Fruit fly (Drosophila melanogaster): ENCODE data around the gene CG33303.

CG33303 gene

dm6 chr2L:10366525-10366924 lies 9.0 kb downstream of the CG33303 start, which contains the start of gene CG5056 (continued):
- peak; percentile 10; the same call in 1 of the 2 replicates for TF ChIP-seq amos (GFP tag; IDR thresholded peaks at IDR 0.05; ENCODE audit: partially characterized antibody)
- TF ChIP-seq CG13624 (GFP tag; optimal IDR thresholded peaks at IDR 0.05) = no peak
- TF ChIP-seq pros (GFP tag; optimal IDR thresholded peaks at IDR 0.05) = no peak
- no peak for TF ChIP-seq CG15269 (tag; optimal IDR thresholded peaks at IDR 0.05)
- peak; percentile 78 for TF ChIP-seq YL-1 (GFP tag; optimal IDR thresholded peaks at IDR 0.05)
- no peak for TF ChIP-seq CG11696 (GFP tag; IDR thresholded peaks at IDR 0.05)
- peak; percentile 37 for TF ChIP-seq sug (tag; optimal IDR thresholded peaks at IDR 0.05)
- no peak for TF ChIP-seq prd (optimal IDR thresholded peaks at IDR 0.05)
- TF ChIP-seq prd (GFP tag; IDR thresholded peaks at IDR 0.05) = no peak; the same call in 2 of the 3 replicates
- TF ChIP-seq CG8924 (tag; optimal IDR thresholded peaks at IDR 0.05) = peak; percentile 59
- no peak for TF ChIP-seq org-1 (GFP tag; optimal IDR thresholded peaks at IDR 0.05)
- TF ChIP-seq CG1024 (GFP tag; IDR thresholded peaks at IDR 0.05) = peak; percentile 93
- no peak for TF ChIP-seq CoRest (tag; optimal IDR thresholded peaks at IDR 0.05)
- TF ChIP-seq crol (GFP tag; IDR thresholded peaks at IDR 0.05) = no peak

DNA sequence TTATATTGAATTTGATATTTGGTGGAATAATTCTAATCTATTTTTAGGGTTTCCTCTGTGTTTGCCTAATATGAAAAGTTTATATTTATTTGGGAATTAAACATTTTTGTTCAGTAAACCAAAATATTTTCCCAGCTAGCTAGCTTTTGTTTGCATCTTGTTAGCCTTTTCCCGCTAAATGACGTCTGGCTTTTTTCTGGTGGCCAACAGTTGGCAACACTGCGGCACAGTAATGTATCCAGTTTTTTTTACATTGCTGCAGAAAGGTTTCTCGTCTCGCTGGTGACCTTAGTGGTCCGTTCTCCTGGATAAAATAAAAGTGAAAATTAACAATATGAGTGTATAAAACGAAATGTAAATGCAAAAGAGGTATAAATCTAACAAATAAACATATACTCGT lies 11.3 kb downstream of the CG33303 start, which contains the start of gene lft:
lft (plus strand) TSS at position 243 of the 400 bp plus-strand sequence.
- TF ChIP-seq CG7271 (tag; optimal IDR thresholded peaks at IDR 0.05) (no peak), nom (GFP tag; optimal IDR thresholded peaks at IDR 0.05) (peak; percentile 2), CG8924 (tag; optimal IDR thresholded peaks at IDR 0.05) (peak; percentile 31), CG30020 (tag; optimal IDR thresholded peaks at IDR 0.05) (peak; percentile 80), CG15696 (tag; optimal IDR thresholded peaks at IDR 0.05) (no peak), sug (tag; optimal IDR thresholded peaks at IDR 0.05) (no peak), CG4360 (GFP tag; IDR thresholded peaks at IDR 0.05) (no peak), CG4617 (GFP tag; optimal IDR thresholded peaks at IDR 0.05; ENCODE audit: borderline replicate concordance) (peak; percentile 8), pita (GFP tag; optimal IDR thresholded peaks at IDR 0.05) (no peak), CG9797 (GFP tag; optimal IDR thresholded peaks at IDR 0.05) (peak; percentile 2), CG8359 (GFP tag; optimal IDR thresholded peaks at IDR 0.05; ENCODE audit: borderline replicate concordance) (no peak), CG6791 (GFP tag; IDR thresholded peaks at IDR 0.05; ENCODE audit: partially characterized antibody) (no peak), trem (tag; optimal IDR thresholded peaks at IDR 0.05) (peak; percentile 42), MBD-R2 (GFP tag; IDR thresholded peaks at IDR 0.05) (0 out of 2 replicates have a peak, but pooled peaks have one; percentile 30), Doc2 (GFP tag; IDR thresholded peaks at IDR 0.05) (no peak), Ptx1 (GFP tag; IDR thresholded peaks at IDR 0.05) (no peak), MESR4 (GFP tag; optimal IDR thresholded peaks at IDR 0.05) (peak; percentile 52), YL-1 (GFP tag; optimal IDR thresholded peaks at IDR 0.05) (peak; percentile 32), hbn (GFP tag; IDR thresholded peaks at IDR 0.05; ENCODE audit: partially characterized antibody) (no peak), row (GFP tag; IDR thresholded peaks at IDR 0.05) (peak; percentile 55; the same call in 2 of the 3 replicates), gfzf (GFP tag; optimal IDR thresholded peaks at IDR 0.05) (peak; percentile 48), chif (GFP tag; optimal IDR thresholded peaks at IDR 0.05) (no peak), CG9932 (GFP tag; IDR thresholded peaks at IDR 0.05) (no peak), CG1529 (GFP tag; optimal IDR thresholded peaks at IDR 0.05) (no peak), sens (GFP tag) (peak; percentile 30), btn (GFP tag; optimal IDR thresholded peaks at IDR 0.05) (no peak), ci (GFP tag; IDR thresholded peaks at IDR 0.05) (0 out of 3 replicates have a peak, but pooled peaks have one; percentile 24), Sry-δ (GFP tag; optimal IDR thresholded peaks at IDR 0.05) (peak; percentile 36), ewg (GFP tag; optimal IDR thresholded peaks at IDR 0.05) (no peak), CoRest (tag; optimal IDR thresholded peaks at IDR 0.05) (peak; percentile 8), Adf1 (GFP tag; IDR thresholded peaks at IDR 0.05) (no peak), stwl (tag; optimal IDR thresholded peaks at IDR 0.05) (peak; percentile 7), Med (GFP tag) (peak; percentile 73), CG2199 (GFP tag; IDR thresholded peaks at IDR 0.05) (0 out of 3 replicates have a peak, but pooled peaks have one; percentile 45), CG2116 (GFP tag; optimal IDR thresholded peaks at IDR 0.05) (peak; percentile 16), wek (GFP tag; optimal IDR thresholded peaks at IDR 0.05) (no peak), Nf-YC (tag; optimal IDR thresholded peaks at IDR 0.05) (peak; percentile 3), chm (GFP tag; IDR thresholded peaks at IDR 0.05) (no peak), CG31441 (GFP tag; IDR thresholded peaks at IDR 0.05) (no peak)

Data from whole organism, embryonic.